Worm (Caenorhabditis elegans) whole organism, L4 larva: ENCODE measurements around the gene fbxb-85.
A peak's percentile ranks its signal among the peaks of the same experiment; 100 is the strongest.

Source experiments
- F44E2.7 ChIP-seq: fragments of 200-800 bp; sonication (Bioruptor generic); IDR thresholded peaks from 2 replicates; pipeline ENCODE4 v2.1.2; 2022; ENCODE audit warnings: missing genetic modification characterization, missing compliant biosample characterization
- F49E8.2 ChIP-seq: sonication (generic microtip); optimal IDR thresholded peaks from 2 replicates; lab custom pipeline; 2016; ENCODE audit warnings: missing compliant biosample characterization, mild to moderate bottlenecking, missing genetic modification characterization, borderline replicate concordance
- ZK546.5 ChIP-seq, 2 experiments: sonication (generic microtip); optimal IDR thresholded peaks; 2 replicates each; lab custom pipeline; 2017; ENCODE audit warnings: missing biosample characterization in 2 of 2, missing genetic modification characterization in 2 of 2
- aha-1 ChIP-seq: fragments of 150-350 bp; peaks from one replicate; lab custom pipeline; 2014; ENCODE audit warnings: missing biosample characterization, missing genetic modification characterization
- ama-1 ChIP-seq: fragments of 150-350 bp; optimal IDR thresholded peaks from 2 replicates; lab custom pipeline; 2014; ENCODE audit warnings: inconsistent platforms, mixed read lengths
- ceh-44 ChIP-seq: fragments of 200-800 bp; sonication (Bioruptor generic); IDR thresholded peaks from 2 replicates; pipeline ENCODE4 v1.3.6; 2022; ENCODE audit warnings: missing genetic modification reagents, missing genetic modification characterization, missing compliant biosample characterization
- ceh-82 ChIP-seq: sonication (generic microtip); optimal IDR thresholded peaks from 2 replicates; lab custom pipeline; 2017; ENCODE audit warnings: missing biosample characterization, missing genetic modification characterization
- ces-1 ChIP-seq: fragments of 150-350 bp; sonication (generic microtip); optimal IDR thresholded peaks from 4 replicates; lab custom pipeline; 2014; ENCODE audit warnings: missing biosample characterization, missing genetic modification reagents, missing genetic modification characterization
- cey-2 ChIP-seq: sonication (generic microtip); optimal IDR thresholded peaks from 3 replicates; lab custom pipeline; 2017; ENCODE audit warnings: missing genetic modification characterization, mild to moderate bottlenecking, missing compliant biosample characterization, antibody characterized with exemption, borderline replicate concordance; ENCODE audit not compliant: insufficient read depth
- ctbp-1 ChIP-seq: fragments of 200-800 bp; sonication (Bioruptor generic); IDR thresholded peaks from 2 replicates; pipeline ENCODE4 v1.3.6; 2022; ENCODE audit warnings: missing genetic modification reagents, missing genetic modification characterization, missing compliant biosample characterization
- daf-16 ChIP-seq, 3 experiments: sonication (generic microtip); optimal IDR thresholded peaks; 2 replicates each; lab custom pipeline; 2016 to 2017; ENCODE audit warnings: missing genetic modification characterization in 3 of 3, missing genetic modification reagents in 3 of 3, mild to moderate bottlenecking in 2 of 3, missing compliant biosample characterization in 2 of 3, missing biosample characterization in 1 of 3, moderate library complexity in 1 of 3
- daf-19 ChIP-seq: fragments of 200-800 bp; sonication (Bioruptor generic); conservative IDR thresholded peaks from 2 replicates; pipeline ENCODE4 v1.3.6; 2022; ENCODE audit warnings: missing genetic modification characterization, missing compliant biosample characterization
- dmd-6 ChIP-seq: fragments of 200-800 bp; sonication (Bioruptor generic); IDR thresholded peaks from 2 replicates; pipeline ENCODE4 v1.3.6; 2022; ENCODE audit warnings: missing genetic modification reagents, missing genetic modification characterization, missing compliant biosample characterization
- dmd-8 ChIP-seq: fragments of 200-800 bp; sonication (Bioruptor generic); IDR thresholded peaks from 2 replicates; pipeline ENCODE4 v1.3.6; 2022; ENCODE audit warnings: missing genetic modification characterization, missing compliant biosample characterization
- duxl-1 ChIP-seq: sonication (generic microtip); optimal IDR thresholded peaks from 2 replicates; lab custom pipeline; 2016; ENCODE audit warnings: mild to moderate bottlenecking, missing genetic modification characterization, moderate library complexity, missing compliant biosample characterization; ENCODE audit not compliant: poor library complexity
- dve-1 ChIP-seq: sonication (generic microtip); optimal IDR thresholded peaks from 2 replicates; lab custom pipeline; 2017; ENCODE audit warnings: antibody characterized with exemption, mild to moderate bottlenecking, missing genetic modification characterization, missing compliant biosample characterization; ENCODE audit not compliant: insufficient read depth
- egl-27 ChIP-seq: sonication (generic microtip); optimal IDR thresholded peaks from 3 replicates; lab custom pipeline; 2017; ENCODE audit warnings: missing biosample characterization, missing genetic modification reagents, missing genetic modification characterization
- fos-1 ChIP-seq: fragments of 150-350 bp; optimal IDR thresholded peaks from 2 replicates; lab custom pipeline; 2014; ENCODE audit warnings: missing biosample characterization, missing genetic modification characterization
- gei-8 ChIP-seq: fragments of 200-800 bp; sonication (Bioruptor generic); optimal IDR thresholded peaks from 2 replicates; lab custom pipeline; 2018; ENCODE audit warnings: mild to moderate bottlenecking, missing genetic modification characterization, missing compliant biosample characterization
- hlh-11 ChIP-seq: fragments of 200-800 bp; sonication (Bioruptor generic); optimal IDR thresholded peaks from 2 replicates; lab custom pipeline; 2018; ENCODE audit warnings: mild to moderate bottlenecking, missing genetic modification characterization, missing compliant biosample characterization
- hlh-30 ChIP-seq: sonication (generic microtip); optimal IDR thresholded peaks from 2 replicates; lab custom pipeline; 2017; ENCODE audit warnings: antibody characterized with exemption, mild to moderate bottlenecking, missing genetic modification characterization, missing compliant biosample characterization; ENCODE audit not compliant: insufficient read depth
- hmg-1.1 ChIP-seq: fragments of 200-800 bp; sonication (Bioruptor generic); IDR thresholded peaks from 2 replicates; pipeline ENCODE4 v1.3.6; 2022; ENCODE audit warnings: missing genetic modification reagents, missing genetic modification characterization, missing compliant biosample characterization
- lin-38 ChIP-seq: fragments of 200-800 bp; sonication (Bioruptor generic); IDR thresholded peaks from 2 replicates; pipeline ENCODE4 v1.3.6; 2022; ENCODE audit warnings: missing genetic modification reagents, missing genetic modification characterization, missing compliant biosample characterization
- mdl-1 ChIP-seq, 2 experiments: fragments of 150-350 bp in 1 of 2; sonication (generic microtip) in 1 of 2; optimal IDR thresholded peaks; 2 replicates each; lab custom pipeline; 2014 to 2017; ENCODE audit warnings: missing biosample characterization in 2 of 2, missing genetic modification characterization in 2 of 2
- mes-2 ChIP-seq: sonication (generic microtip); optimal IDR thresholded peaks from 2 replicates; lab custom pipeline; 2016; ENCODE audit warnings: missing genotype, mild to moderate bottlenecking, missing genetic modification characterization, missing compliant biosample characterization; ENCODE audit not compliant: poor library complexity, severe bottlenecking
- nhr-11 ChIP-seq: fragments of 150-350 bp; optimal IDR thresholded peaks from 2 replicates; lab custom pipeline; 2014; ENCODE audit warnings: missing biosample characterization, missing genetic modification characterization
- nhr-111 ChIP-seq: fragments of 200-800 bp; sonication (Bioruptor generic); optimal IDR thresholded peaks from 2 replicates; lab custom pipeline; 2018; ENCODE audit warnings: mild to moderate bottlenecking, missing genetic modification characterization, missing compliant biosample characterization
- nhr-25 ChIP-seq: sonication (generic microtip); optimal IDR thresholded peaks from 2 replicates; lab custom pipeline; 2017; ENCODE audit warnings: missing genetic modification characterization, mild to moderate bottlenecking, missing compliant biosample characterization, antibody characterized with exemption, moderate library complexity, borderline replicate concordance; ENCODE audit not compliant: insufficient read depth
- nhr-28 ChIP-seq: fragments of 150-350 bp; optimal IDR thresholded peaks from 2 replicates; lab custom pipeline; 2014; ENCODE audit warnings: missing biosample characterization, missing genetic modification characterization
- nhr-42 ChIP-seq: fragments of 200-800 bp; sonication (Bioruptor generic); IDR thresholded peaks from 2 replicates; pipeline ENCODE4 v1.3.6; 2022; ENCODE audit warnings: missing genetic modification characterization, missing compliant biosample characterization
- nhr-76 ChIP-seq: fragments of 150-350 bp; optimal IDR thresholded peaks from 2 replicates; lab custom pipeline; 2014; ENCODE audit warnings: missing biosample characterization, missing genetic modification characterization
- nhr-77 ChIP-seq: fragments of 150-350 bp; optimal IDR thresholded peaks from 2 replicates; lab custom pipeline; 2014; ENCODE audit warnings: missing biosample characterization, missing genetic modification characterization
- pqm-1 ChIP-seq: sonication (generic microtip); optimal IDR thresholded peaks from 2 replicates; lab custom pipeline; 2017; ENCODE audit warnings: missing biosample characterization, missing genetic modification characterization
- saeg-2 ChIP-seq: fragments of 200-800 bp; sonication (Bioruptor generic); IDR thresholded peaks from 2 replicates; pipeline ENCODE4 v1.3.6; 2022; ENCODE audit warnings: missing genetic modification reagents, missing genetic modification characterization, missing compliant biosample characterization
- snpc-1.2 ChIP-seq: fragments of 200-800 bp; sonication (Bioruptor generic); IDR thresholded peaks from 2 replicates; pipeline ENCODE4 v1.3.6; 2022; ENCODE audit warnings: missing genetic modification reagents, missing genetic modification characterization, missing compliant biosample characterization
- spr-3 ChIP-seq: fragments of 200-800 bp; sonication (Bioruptor generic); optimal IDR thresholded peaks from 2 replicates; lab custom pipeline; 2018; ENCODE audit warnings: mild to moderate bottlenecking, missing genetic modification characterization, missing compliant biosample characterization
- tag-97 ChIP-seq: fragments of 200-800 bp; sonication (Bioruptor generic); IDR thresholded peaks from 2 replicates; pipeline ENCODE4 v1.3.6; 2022; ENCODE audit warnings: missing genetic modification characterization, missing compliant biosample characterization
- unc-130 ChIP-seq: sonication (generic microtip); optimal IDR thresholded peaks from 2 replicates; lab custom pipeline; 2016; ENCODE audit warnings: missing genetic modification reagents, missing genetic modification characterization, missing compliant biosample characterization
- unc-62 ChIP-seq, 3 experiments: fragments of 150-350 bp in 1 of 3; sonication (generic microtip); optimal IDR thresholded peaks in 2 of 3; peaks in 1 of 3; 1 replicate in 1 of 3; 2 replicates in 2 of 3; lab custom pipeline; 2014 to 2017; ENCODE audit warnings: missing biosample characterization in 3 of 3, missing genetic modification characterization in 3 of 3, missing genetic modification reagents in 3 of 3, missing genotype in 1 of 3
- vab-7 ChIP-seq: fragments of 200-800 bp; sonication (Bioruptor generic); IDR thresholded peaks from 2 replicates; pipeline ENCODE4 v1.3.6; 2022; ENCODE audit warnings: missing genetic modification reagents, missing genetic modification characterization, missing compliant biosample characterization
- zfp-2 ChIP-seq: sonication (generic microtip); optimal IDR thresholded peaks from 2 replicates; lab custom pipeline; 2016; ENCODE audit warnings: mild to moderate bottlenecking, missing genetic modification characterization, missing compliant biosample characterization
- zfp-3 ChIP-seq: fragments of 200-800 bp; sonication (Bioruptor generic); conservative IDR thresholded peaks from 2 replicates; pipeline ENCODE4 v1.3.6; 2022; ENCODE audit warnings: missing genetic modification reagents, missing genetic modification characterization, missing compliant biosample characterization
- zip-11 ChIP-seq: fragments of 200-800 bp; sonication (Bioruptor generic); IDR thresholded peaks from 2 replicates; pipeline ENCODE4 v1.3.6; 2022; ENCODE audit warnings: missing genetic modification characterization, missing compliant biosample characterization

The fbxb-85 gene

DNA sequence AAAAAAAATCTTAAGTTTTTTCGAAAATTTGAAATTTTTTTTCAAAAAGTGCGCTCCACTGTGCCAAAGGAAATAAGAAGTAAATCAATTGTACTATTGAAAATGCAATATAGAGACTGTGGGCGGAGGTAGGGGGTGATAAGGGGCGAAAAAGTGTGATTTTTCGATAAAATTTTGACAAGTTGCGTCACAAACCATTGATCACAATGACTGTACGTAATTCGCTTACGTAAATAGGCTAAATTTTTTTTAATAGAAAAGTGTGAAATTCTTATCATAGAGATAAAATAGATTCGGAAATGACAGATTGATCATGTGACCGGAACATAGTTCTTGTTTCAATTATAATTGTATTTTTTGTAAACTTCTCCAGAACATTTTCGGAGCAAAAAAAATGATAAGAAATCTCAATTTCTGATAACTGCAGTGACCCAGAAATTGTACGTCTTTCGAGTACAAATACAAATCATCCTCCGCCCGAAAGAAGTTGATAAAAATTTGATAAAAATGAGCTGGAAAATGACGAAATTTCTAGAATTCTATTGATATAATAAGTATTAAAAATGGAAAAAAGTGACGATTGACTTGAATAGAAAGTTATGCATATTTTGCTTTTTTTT is 26.2 kb downstream of the fbxb-85 start (continued):
- TF ChIP-seq duxl-1 (tag; lab: Kevin White, UChicago): no peak
- no peak for TF ChIP-seq F44E2.7 (GFP tag; lab: Robert Waterston, UW)
- no peak for TF ChIP-seq lin-38
- peak; percentile 82 for TF ChIP-seq hlh-11 (tag; lab: Kevin White, UChicago)

- TF ChIP-seq mdl-1 (tag; optimal IDR thresholded peaks at IDR 0.05; lab: Kevin White, UChicago): peak in 1 of 2 experiments; percentile 34
- peak; percentile 62 for TF ChIP-seq nhr-28 (tag; lab: Kevin White, UChicago)
- peak; percentile 40 for TF ChIP-seq dve-1 (tag; lab: Kevin White, UChicago)
- TF ChIP-seq hlh-30 (tag; lab: Kevin White, UChicago): peak; percentile 67
- TF ChIP-seq ceh-82 (tag; lab: Kevin White, UChicago): no peak
- TF ChIP-seq F49E8.2 (tag; lab: Kevin White, UChicago): no peak
- no peak for TF ChIP-seq egl-27 (tag; lab: Kevin White, UChicago)
- no peak for TF ChIP-seq ceh-44 (GFP tag; lab: Robert Waterston, UW)
- TF ChIP-seq nhr-77 (tag; lab: Kevin White, UChicago): peak; percentile 3
- peak; percentile 40 for TF ChIP-seq aha-1 (tag; lab: Kevin White, UChicago)
- TF ChIP-seq dmd-6 (GFP tag; lab: Robert Waterston, UW): peak; percentile 50
- no peak for TF ChIP-seq cey-2 (tag; lab: Kevin White, UChicago)
- TF ChIP-seq unc-130: no peak
- TF ChIP-seq pqm-1 (tag; lab: Kevin White, UChicago): peak; percentile 42
- TF ChIP-seq daf-16 (GFP tag; optimal IDR thresholded peaks at IDR 0.05; lab: Kevin White, UChicago): no peak
- TF ChIP-seq daf-16 (tag; optimal IDR thresholded peaks at IDR 0.05; lab: Kevin White, UChicago): peak; percentile 24
- no peak for TF ChIP-seq ama-1
- no peak for TF ChIP-seq ZK546.5 (tag; optimal IDR thresholded peaks at IDR 0.05; lab: Kevin White, UChicago)
- TF ChIP-seq vab-7 (GFP tag; lab: Robert Waterston, UW): no peak
- no peak for TF ChIP-seq tag-97
- no peak for TF ChIP-seq zfp-2 (tag; lab: Kevin White, UChicago)
- no peak for TF ChIP-seq nhr-25 (tag; lab: Kevin White, UChicago)
- peak; percentile 47 for TF ChIP-seq hlh-11 (tag; lab: Kevin White, UChicago)
Observed at ce11 chrIII:10820592-10821242, 28.0 kb downstream of the fbxb-85 start.

DNA sequence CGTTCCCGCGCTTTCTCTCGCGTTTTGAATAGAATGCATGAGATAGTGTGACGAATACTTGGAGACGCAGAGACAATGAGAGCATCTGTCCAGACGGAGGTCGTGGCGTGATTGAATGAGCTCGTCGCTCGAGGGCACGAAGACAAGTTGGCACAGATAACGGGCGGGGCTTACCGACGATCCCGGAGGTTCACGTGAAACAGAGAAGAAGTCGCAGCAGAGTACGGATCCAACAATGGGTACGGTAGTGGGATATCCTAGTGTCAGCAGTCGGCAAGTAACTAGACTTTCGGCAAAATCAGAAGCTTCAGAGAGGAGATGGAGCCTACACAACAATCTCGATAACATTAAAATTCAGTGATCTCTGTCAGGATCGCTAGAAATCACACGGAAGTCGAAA is 29.0 kb downstream of the fbxb-85 start:
- TF ChIP-seq snpc-1.2 (GFP tag; lab: Robert Waterston, UW) (no peak), dmd-8 (GFP tag; lab: Robert Waterston, UW) (no peak), saeg-2 (GFP tag; lab: Robert Waterston, UW) (no peak), aha-1 (tag; lab: Kevin White, UChicago) (peak; percentile 78), spr-3 (GFP tag; lab: Kevin White, UChicago) (no peak), zip-11 (GFP tag; lab: Robert Waterston, UW) (no peak), fos-1 (tag; lab: Kevin White, UChicago) (no peak), ceh-82 (tag; lab: Kevin White, UChicago) (no peak), mes-2 (tag; lab: Kevin White, UChicago) (no peak), unc-62 (GFP tag; optimal IDR thresholded peaks at IDR 0.05 in 1 of 2; lab: Kevin White, UChicago) (peak in 1 of 2 experiments; percentile 85), unc-62 (tag; optimal IDR thresholded peaks at IDR 0.05; lab: Kevin White, UChicago) (no peak), gei-8 (peak; percentile 14), lin-38 (no peak), ctbp-1 (GFP tag; lab: Robert Waterston, UW) (no peak), ceh-44 (GFP tag; lab: Robert Waterston, UW) (no peak), nhr-42 (GFP tag; lab: Robert Waterston, UW) (no peak), F49E8.2 (tag; lab: Kevin White, UChicago) (no peak), hmg-1.1 (GFP tag; lab: Robert Waterston, UW) (peak; percentile 22; the same call in 1 of the 2 replicates), daf-19 (no peak), nhr-111 (GFP tag; lab: Kevin White, UChicago) (no peak), ces-1 (GFP tag; lab: Kevin White, UChicago) (no peak), nhr-76 (tag; lab: Kevin White, UChicago) (no peak), zfp-3 (GFP tag; lab: Robert Waterston, UW) (0 out of 2 replicates have a peak, but pooled peaks have one; percentile 9), nhr-25 (tag; lab: Kevin White, UChicago) (no peak), nhr-11 (tag; lab: Kevin White, UChicago) (peak; percentile 85)
